Worm (Caenorhabditis elegans) whole organism, young adult: ENCODE data around the gene egl-8.

Experiments used
- B0261.1 ChIP-seq: sonication (generic microtip); optimal IDR thresholded peaks from 2 replicates; lab custom pipeline; 2016; ENCODE audit warnings: mild to moderate bottlenecking, missing genetic modification characterization, moderate library complexity, missing compliant biosample characterization
- Y95B8A.8 ChIP-seq: fragments of 200-800 bp; sonication (Bioruptor generic); IDR thresholded peaks from 2 replicates; pipeline ENCODE4 v1.3.6; 2022; ENCODE audit warnings: missing genetic modification reagents, missing genetic modification characterization, missing compliant biosample characterization
- ama-1 ChIP-seq, 3 experiments: fragments of 150-350 bp in 1 of 3; sonication (generic microtip) in 2 of 3; optimal IDR thresholded peaks; 2 replicates each; lab custom pipeline; 2014 to 2018; ENCODE audit warnings: missing biosample characterization in 2 of 3, missing genetic modification characterization in 2 of 3, missing genetic modification reagents in 2 of 3
- cebp-2 ChIP-seq: fragments of 200-800 bp; sonication (Bioruptor generic); IDR thresholded peaks from 2 replicates; pipeline ENCODE4 v1.3.6; 2022; ENCODE audit warnings: missing genetic modification characterization, missing compliant biosample characterization
- pha-4 ChIP-seq: fragments of 150-350 bp; sonication (generic microtip); optimal IDR thresholded peaks from 2 replicates; lab custom pipeline; 2014; ENCODE audit warnings: missing biosample characterization, missing genetic modification reagents, missing genetic modification characterization
- snpc-4 ChIP-seq, 5 experiments: fragments of 150-350 bp in 1 of 5; sonication (generic microtip) in 4 of 5; optimal IDR thresholded peaks; 2 replicates each; lab custom pipeline; 2014 to 2018; ENCODE audit warnings: missing genetic modification characterization in 5 of 5, missing biosample characterization in 3 of 5, antibody characterized with exemption in 2 of 5, mild to moderate bottlenecking in 2 of 5, missing compliant biosample characterization in 2 of 5, missing genotype in 2 of 5, moderate library complexity in 2 of 5, missing genetic modification reagents in 1 of 5

DNA sequence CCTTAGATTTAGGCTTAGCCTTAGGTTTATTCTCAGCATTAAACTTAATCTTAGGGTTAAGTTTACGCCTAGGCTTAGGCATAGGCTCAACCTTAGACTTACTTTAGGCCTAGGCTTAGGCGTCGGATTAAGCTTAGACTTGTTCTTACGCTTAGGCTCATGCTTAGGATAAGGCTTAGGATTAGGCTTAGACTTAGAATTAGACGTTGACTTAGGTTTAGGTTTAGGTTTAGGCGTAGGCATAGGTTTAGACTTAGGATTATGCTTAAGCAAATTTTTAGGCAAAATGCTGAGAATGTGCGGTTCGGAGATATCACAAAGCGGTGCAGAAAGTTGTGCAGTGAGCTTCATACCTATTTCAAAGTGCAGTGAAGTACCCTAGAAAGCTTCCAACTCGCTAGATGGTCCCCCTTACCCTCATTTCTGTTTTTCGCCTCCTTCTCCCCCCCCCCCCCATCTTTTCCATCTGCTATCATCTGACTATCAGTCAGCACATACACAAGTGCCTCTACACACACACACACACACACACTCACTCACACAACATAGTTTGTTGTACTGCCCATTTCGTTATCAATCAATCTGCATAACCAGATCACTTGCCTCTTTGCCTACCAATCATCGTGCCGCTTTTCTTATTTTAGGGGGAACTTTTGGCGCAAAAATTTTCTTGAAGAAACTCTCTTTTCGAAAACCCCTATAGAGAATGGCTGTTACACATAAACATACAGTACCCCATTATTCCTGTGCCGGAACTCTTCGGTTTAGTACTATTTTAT, 4.4 kb upstream of the egl-8 start:
- TF ChIP-seq pha-4 = no peak
- no peak for TF ChIP-seq ama-1 (optimal IDR thresholded peaks at IDR 0.05; lab: Kevin White, UChicago)
- TF ChIP-seq ama-1 (GFP tag; optimal IDR thresholded peaks at IDR 0.05; lab: Kevin White, UChicago) = no peak
- no peak for TF ChIP-seq snpc-4 (GFP tag; optimal IDR thresholded peaks at IDR 0.05; lab: Kevin White, UChicago)
- no peak for TF ChIP-seq snpc-4 (tag; optimal IDR thresholded peaks at IDR 0.05; lab: Kevin White, UChicago)
- TF ChIP-seq cebp-2 (GFP tag; lab: Robert Waterston, UW) = no peak
- no peak for TF ChIP-seq Y95B8A.8 (GFP tag; lab: Robert Waterston, UW)
- no peak for TF ChIP-seq B0261.1 (tag; lab: Kevin White, UChicago)
